Fruit fly (Drosophila melanogaster) whole organism, prepupa: ENCODE results near the gene CG31910.

ENCODE experiments used
- Blimp-1 ChIP-seq: fragments of 200-800 bp; sonication (Bioruptor generic); optimal IDR thresholded peaks from 3 replicates; lab custom pipeline; 2017; ENCODE audit warnings: missing biosample characterization, missing genetic modification characterization, mild to moderate bottlenecking, moderate library complexity, missing genetic modification reagents
- CG10631 ChIP-seq: fragments of 200-800 bp; sonication (Bioruptor generic); optimal IDR thresholded peaks from 2 replicates; lab custom pipeline; 2016; ENCODE audit warnings: missing biosample characterization, missing genetic modification characterization
- CG10669 ChIP-seq: fragments of 200-800 bp; sonication (Bioruptor generic); optimal IDR thresholded peaks from 3 replicates; lab custom pipeline; 2018; ENCODE audit warnings: missing biosample characterization, mild to moderate bottlenecking, missing genetic modification characterization, moderate library complexity
- CG11294 ChIP-seq: fragments of 200-800 bp; sonication (Bioruptor generic); IDR thresholded peaks from 2 replicates; pipeline ENCODE4 v1.3.6; 2022; ENCODE audit warnings: missing biosample characterization, missing genetic modification characterization
- CG11762 ChIP-seq: fragments of 200-800 bp; sonication (Bioruptor generic); optimal IDR thresholded peaks from 3 replicates; lab custom pipeline; 2016; ENCODE audit warnings: missing biosample characterization, missing genetic modification characterization; ENCODE audit not compliant: insufficient read depth
- CG11902 ChIP-seq: fragments of 200-800 bp; sonication (Bioruptor generic); optimal IDR thresholded peaks from 3 replicates; lab custom pipeline; 2016; ENCODE audit warnings: missing biosample characterization, missing genetic modification characterization
- CG15336 ChIP-seq: fragments of 200-800 bp; sonication (Bioruptor generic); IDR thresholded peaks from 2 replicates; pipeline ENCODE4 v1.3.6; 2022; ENCODE audit warnings: missing biosample characterization, missing genetic modification characterization
- CG3032 ChIP-seq: fragments of 200-800 bp; optimal IDR thresholded peaks from 2 replicates; lab custom pipeline; 2019; ENCODE audit warnings: missing biosample characterization, mild to moderate bottlenecking, missing genetic modification characterization, moderate library complexity
- CG32006 ChIP-seq: fragments of 200-800 bp; sonication (Bioruptor generic); optimal IDR thresholded peaks from 3 replicates; lab custom pipeline; 2017; ENCODE audit warnings: missing biosample characterization, mild to moderate bottlenecking, missing genetic modification characterization
- CG34406 ChIP-seq: fragments of 200-800 bp; sonication (Bioruptor generic); optimal IDR thresholded peaks from 3 replicates; lab custom pipeline; 2016; ENCODE audit warnings: missing biosample characterization, missing genetic modification characterization
- CG3919 ChIP-seq: fragments of 200-800 bp; sonication (Bioruptor generic); optimal IDR thresholded peaks from 3 replicates; lab custom pipeline; 2016; ENCODE audit warnings: missing biosample characterization, missing genetic modification characterization
- CG4318 ChIP-seq: fragments of 200-800 bp; sonication (Bioruptor generic); optimal IDR thresholded peaks from 3 replicates; lab custom pipeline; 2017; ENCODE audit warnings: missing biosample characterization, mild to moderate bottlenecking, missing genetic modification characterization
- CG6163 ChIP-seq: fragments of 200-800 bp; sonication (Bioruptor generic); IDR thresholded peaks from 3 replicates; pipeline ENCODE4 v1.3.6; 2022; ENCODE audit warnings: missing biosample characterization, missing genetic modification characterization
- CG6276 ChIP-seq: fragments of 200-800 bp; sonication (Bioruptor generic); optimal IDR thresholded peaks from 2 replicates; lab custom pipeline; 2017; ENCODE audit warnings: missing biosample characterization, mild to moderate bottlenecking, missing genetic modification characterization
- CG6792 ChIP-seq: fragments of 200-800 bp; sonication (Bioruptor generic); optimal IDR thresholded peaks from 3 replicates; lab custom pipeline; 2016; ENCODE audit warnings: missing biosample characterization, missing genetic modification characterization
- CG6808 ChIP-seq: fragments of 200-800 bp; sonication (Bioruptor generic); optimal IDR thresholded peaks from 3 replicates; lab custom pipeline; 2017; ENCODE audit warnings: missing biosample characterization, missing genetic modification characterization, mild to moderate bottlenecking, moderate library complexity, missing genetic modification reagents
- CG6854 ChIP-seq: fragments of 200-800 bp; sonication (Bioruptor generic); optimal IDR thresholded peaks from 2 replicates; lab custom pipeline; 2017; ENCODE audit warnings: missing biosample characterization, mild to moderate bottlenecking, missing genetic modification characterization
- CG7368 ChIP-seq: fragments of 200-800 bp; sonication (Bioruptor generic); optimal IDR thresholded peaks from 3 replicates; lab custom pipeline; 2016; ENCODE audit warnings: missing biosample characterization, missing genetic modification characterization
- CG8119 ChIP-seq: fragments of 200-800 bp; sonication (Bioruptor generic); IDR thresholded peaks from 3 replicates; pipeline ENCODE4 v1.3.6; 2022; ENCODE audit warnings: missing biosample characterization, missing genetic modification characterization
- CG8319 ChIP-seq: fragments of 200-800 bp; sonication (Bioruptor generic); optimal IDR thresholded peaks from 3 replicates; lab custom pipeline; 2016; ENCODE audit warnings: missing biosample characterization, missing genetic modification characterization
- CG8632 ChIP-seq: fragments of 200-800 bp; sonication (Bioruptor generic); optimal IDR thresholded peaks from 3 replicates; lab custom pipeline; 2016; ENCODE audit warnings: missing biosample characterization, missing genetic modification characterization
- Eip78C ChIP-seq: fragments of 200-800 bp; sonication (Bioruptor generic); peaks from one replicate; lab custom pipeline; 2016; ENCODE audit warnings: missing biosample characterization, missing genetic modification characterization
- Gug ChIP-seq: fragments of 200-800 bp; sonication (Bioruptor generic); IDR thresholded peaks from 2 replicates; pipeline ENCODE4 v1.3.6; 2022; ENCODE audit warnings: missing biosample characterization, missing genetic modification characterization
- Hr39 ChIP-seq: fragments of 200-800 bp; sonication (Bioruptor generic); optimal IDR thresholded peaks from 2 replicates; lab custom pipeline; 2016; ENCODE audit warnings: missing biosample characterization, missing genetic modification characterization
- Lpt ChIP-seq: fragments of 200-800 bp; sonication (Bioruptor generic); optimal IDR thresholded peaks from 3 replicates; lab custom pipeline; 2016; ENCODE audit warnings: missing biosample characterization, missing genetic modification characterization
- OdsH ChIP-seq: fragments of 200-800 bp; sonication (Bioruptor generic); optimal IDR thresholded peaks from 3 replicates; lab custom pipeline; 2016; ENCODE audit warnings: missing biosample characterization, missing genetic modification characterization
- Smox ChIP-seq: fragments of 200-800 bp; sonication (Bioruptor generic); optimal IDR thresholded peaks from 3 replicates; lab custom pipeline; 2016; ENCODE audit warnings: missing biosample characterization, missing genetic modification characterization
- Sox102F ChIP-seq: fragments of 200-800 bp; sonication (Bioruptor generic); optimal IDR thresholded peaks from 2 replicates; lab custom pipeline; 2016; ENCODE audit warnings: missing biosample characterization, mild to moderate bottlenecking, missing genetic modification characterization
- Sox14 ChIP-seq: fragments of 200-800 bp; sonication (Bioruptor generic); optimal IDR thresholded peaks from 3 replicates; lab custom pipeline; 2016; ENCODE audit warnings: missing biosample characterization, missing genetic modification characterization
- Sox15 ChIP-seq: fragments of 200-800 bp; sonication (Bioruptor generic); optimal IDR thresholded peaks from 3 replicates; lab custom pipeline; 2016; ENCODE audit warnings: missing biosample characterization, missing genetic modification characterization
- achi ChIP-seq: fragments of 200-800 bp; sonication (Bioruptor generic); optimal IDR thresholded peaks from 3 replicates; lab custom pipeline; 2016; ENCODE audit warnings: missing biosample characterization, missing genetic modification characterization
- acj6 ChIP-seq: fragments of 200-800 bp; sonication (Bioruptor generic); optimal IDR thresholded peaks from 3 replicates; lab custom pipeline; 2016; ENCODE audit warnings: missing biosample characterization, missing genetic modification characterization
- cyc ChIP-seq: fragments of 200-800 bp; sonication (Bioruptor generic); optimal IDR thresholded peaks from 3 replicates; lab custom pipeline; 2016; ENCODE audit warnings: missing biosample characterization, missing genetic modification characterization
- dac ChIP-seq: fragments of 200-800 bp; sonication (Bioruptor generic); optimal IDR thresholded peaks from 2 replicates; lab custom pipeline; 2017; ENCODE audit warnings: missing biosample characterization, mild to moderate bottlenecking, missing genetic modification characterization
- dsx ChIP-seq: fragments of 200-800 bp; optimal IDR thresholded peaks from 3 replicates; lab custom pipeline; 2019; ENCODE audit warnings: missing biosample characterization, mild to moderate bottlenecking, missing genetic modification characterization, moderate library complexity; ENCODE audit not compliant: poor library complexity, severe bottlenecking
- eg ChIP-seq: fragments of 200-800 bp; sonication (Bioruptor generic); IDR thresholded peaks from 3 replicates; pipeline ENCODE4 v1.3.6; 2022; ENCODE audit warnings: missing biosample characterization, missing genetic modification characterization
- esn ChIP-seq: fragments of 200-800 bp; sonication (Bioruptor generic); optimal IDR thresholded peaks from 2 replicates; lab custom pipeline; 2016; ENCODE audit warnings: missing biosample characterization, mild to moderate bottlenecking, missing genetic modification characterization, moderate library complexity
- fd59A ChIP-seq: fragments of 200-800 bp; sonication (Bioruptor generic); optimal IDR thresholded peaks from 2 replicates; lab custom pipeline; 2017; ENCODE audit warnings: missing biosample characterization, mild to moderate bottlenecking, missing genetic modification characterization, missing genetic modification reagents
- fd85E ChIP-seq: fragments of 200-800 bp; sonication (Bioruptor generic); optimal IDR thresholded peaks from 3 replicates; lab custom pipeline; 2016; ENCODE audit warnings: missing biosample characterization, missing genetic modification characterization
- net ChIP-seq: fragments of 200-800 bp; sonication (Bioruptor generic); optimal IDR thresholded peaks from 3 replicates; lab custom pipeline; 2016; ENCODE audit warnings: missing biosample characterization, missing genetic modification characterization
- pdm3 ChIP-seq: fragments of 200-800 bp; sonication (Bioruptor generic); optimal IDR thresholded peaks from 3 replicates; lab custom pipeline; 2016; ENCODE audit warnings: missing biosample characterization, missing genetic modification characterization
- salr ChIP-seq, 2 experiments: fragments of 200-800 bp; sonication (Bioruptor generic); optimal IDR thresholded peaks; 3 replicates each; lab custom pipeline; 2016 to 2018; ENCODE audit warnings: missing biosample characterization in 2 of 2, missing genetic modification characterization in 2 of 2, mild to moderate bottlenecking in 1 of 2
- spab ChIP-seq: fragments of 200-800 bp; sonication (Bioruptor generic); optimal IDR thresholded peaks from 2 replicates; lab custom pipeline; 2017; ENCODE audit warnings: missing biosample characterization, mild to moderate bottlenecking, missing genetic modification characterization, missing genetic modification reagents
- ss ChIP-seq, 2 experiments: fragments of 200-800 bp; sonication (Bioruptor generic); optimal IDR thresholded peaks; 2 replicates in 1 of 2; 3 replicates in 1 of 2; lab custom pipeline; 2017 to 2018; ENCODE audit warnings: mild to moderate bottlenecking in 2 of 2, missing biosample characterization in 2 of 2, missing genetic modification characterization in 2 of 2, moderate library complexity in 1 of 2
- svp ChIP-seq: fragments of 200-800 bp; sonication (Bioruptor generic); peaks from one replicate; lab custom pipeline; 2016; ENCODE audit warnings: missing biosample characterization, missing genetic modification characterization
- topi ChIP-seq: fragments of 200-800 bp; sonication (Bioruptor generic); optimal IDR thresholded peaks from 3 replicates; lab custom pipeline; 2016; ENCODE audit warnings: missing biosample characterization, missing genetic modification characterization
- vri ChIP-seq: fragments of 200-800 bp; sonication (Bioruptor generic); optimal IDR thresholded peaks from 3 replicates; lab custom pipeline; 2016; ENCODE audit warnings: missing biosample characterization, mild to moderate bottlenecking, missing genetic modification characterization

The CG31910 gene

DNA sequence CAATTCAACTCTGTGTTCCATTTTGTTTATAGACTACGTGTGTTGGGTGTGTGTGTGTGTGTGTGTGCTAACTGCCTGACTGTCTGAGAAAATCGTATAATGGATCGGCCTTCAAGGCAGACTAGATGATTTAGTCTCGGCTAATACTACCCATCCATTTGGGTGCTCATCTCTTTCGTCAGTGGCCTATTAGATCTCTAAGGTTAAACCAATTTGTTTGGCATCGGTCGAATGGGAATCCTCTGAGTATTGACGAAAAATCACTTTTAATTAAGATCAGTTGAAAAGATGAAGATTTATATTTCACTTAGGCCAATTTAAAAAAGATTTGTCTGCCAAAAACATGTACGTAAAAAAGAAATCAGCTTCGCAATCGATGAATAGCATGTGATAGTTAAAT is at the start of gene CG31910:
TSS of gene CG31910 (minus strand) at position 101 of the 400 bp plus-strand sequence.
- TF ChIP-seq Sox14 (GFP tag; lab: Kevin White, UChicago): no peak
- no peak for TF ChIP-seq net (GFP tag; lab: Kevin White, UChicago)
- TF ChIP-seq CG8119: no peak
- no peak for TF ChIP-seq CG11762 (GFP tag; lab: Kevin White, UChicago)
- no peak for TF ChIP-seq CG15336 (GFP tag; lab: Robert Waterston, UW)
- TF ChIP-seq Sox15: no peak
- no peak for TF ChIP-seq OdsH (GFP tag; lab: Kevin White, UChicago)
- no peak for TF ChIP-seq CG6854 (GFP tag; lab: Kevin White, UChicago)
- no peak for TF ChIP-seq acj6 (GFP tag; lab: Kevin White, UChicago)
- TF ChIP-seq CG4318 (GFP tag; lab: Kevin White, UChicago): no peak
- TF ChIP-seq CG3919 (GFP tag; lab: Kevin White, UChicago): no peak
- no peak for TF ChIP-seq CG8319 (GFP tag; lab: Kevin White, UChicago)
- no peak for TF ChIP-seq Smox (GFP tag; lab: Kevin White, UChicago)
- no peak for TF ChIP-seq svp
- TF ChIP-seq CG10631 (GFP tag; lab: Kevin White, UChicago): no peak
- no peak for TF ChIP-seq dsx (GFP tag; lab: Kevin White, UChicago)
- no peak for TF ChIP-seq CG6276
- no peak for TF ChIP-seq spab
- no peak for TF ChIP-seq CG6808 (GFP tag; lab: Kevin White, UChicago)
- no peak for TF ChIP-seq CG11294 (GFP tag; lab: Robert Waterston, UW)

DNA sequence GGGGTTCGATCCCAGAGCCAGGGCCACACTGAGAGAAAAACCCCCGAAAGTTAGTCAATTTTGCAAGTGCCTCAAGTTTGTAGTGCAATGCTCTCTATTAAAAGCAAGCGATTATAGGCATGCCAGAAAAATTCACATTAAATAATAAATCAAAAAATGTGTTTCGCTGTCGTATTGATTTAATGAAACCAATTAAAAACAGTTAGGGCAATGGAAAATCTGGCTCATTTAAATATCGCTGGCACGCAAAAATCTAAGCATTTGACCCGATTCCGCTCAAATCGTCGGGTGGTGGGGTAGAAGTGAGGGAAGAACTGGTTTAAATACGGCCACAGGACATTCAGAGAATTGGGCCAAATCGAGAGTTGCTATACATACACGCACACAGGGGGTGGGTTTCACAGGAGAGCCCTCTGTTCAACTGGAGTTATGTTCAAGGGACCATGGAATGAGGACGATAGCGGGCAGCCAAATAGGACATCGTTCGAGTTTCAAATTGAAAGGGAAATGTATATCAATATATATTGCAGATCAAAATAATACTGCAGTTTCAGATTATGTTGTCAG is 49.6 kb upstream of the CG31910 start:
- TF ChIP-seq Blimp-1 (GFP tag; lab: Kevin White, UChicago) (no peak), CG6792 (GFP tag; lab: Kevin White, UChicago) (no peak), Gug (GFP tag; lab: Robert Waterston, UW) (no peak), CG8119 (0 out of 3 replicates have a peak, but pooled peaks have one; percentile 8), CG15336 (GFP tag; lab: Robert Waterston, UW) (no peak), pdm3 (GFP tag; lab: Kevin White, UChicago) (no peak), CG6163 (GFP tag; lab: Robert Waterston, UW) (0 out of 3 replicates have a peak, but pooled peaks have one; percentile 15), CG8632 (GFP tag; lab: Kevin White, UChicago) (no peak), salr (GFP tag; optimal IDR thresholded peaks at IDR 0.05; lab: Kevin White, UChicago) (no peak), Eip78C (GFP tag; lab: Kevin White, UChicago) (peak; percentile 79), Sox102F (GFP tag; lab: Kevin White, UChicago) (no peak), Sox14 (GFP tag; lab: Kevin White, UChicago) (no peak), CG3032 (no peak), CG10631 (GFP tag; lab: Kevin White, UChicago) (no peak), CG3919 (GFP tag; lab: Kevin White, UChicago) (peak; percentile 6), CG6854 (GFP tag; lab: Kevin White, UChicago) (no peak), CG34406 (GFP tag; lab: Kevin White, UChicago) (no peak), CG11294 (GFP tag; lab: Robert Waterston, UW) (no peak), CG7368 (no peak), fd85E (GFP tag; lab: Kevin White, UChicago) (no peak), svp (peak; percentile 73), esn (no peak), ss (GFP tag; optimal IDR thresholded peaks at IDR 0.05; lab: Kevin White, UChicago) (no peak), vri (no peak), Lpt (no peak), CG11762 (GFP tag; lab: Kevin White, UChicago) (no peak), eg (GFP tag; lab: Robert Waterston, UW) (no peak), achi (GFP tag; lab: Kevin White, UChicago) (peak; percentile 21), CG6276 (no peak), CG10669 (GFP tag; lab: Kevin White, UChicago) (no peak), Hr39 (GFP tag; lab: Kevin White, UChicago) (no peak), Smox (GFP tag; lab: Kevin White, UChicago) (no peak), CG11902 (GFP tag; lab: Kevin White, UChicago) (no peak), OdsH (GFP tag; lab: Kevin White, UChicago) (no peak), Sox15 (no peak), topi (peak; percentile 22), dac (GFP tag; lab: Kevin White, UChicago) (no peak), net (GFP tag; lab: Kevin White, UChicago) (peak; percentile 2), CG6808 (GFP tag; lab: Kevin White, UChicago) (no peak), fd59A (GFP tag; lab: Kevin White, UChicago) (no peak), cyc (GFP tag; lab: Kevin White, UChicago) (no peak), CG32006 (GFP tag; lab: Kevin White, UChicago) (peak; percentile 44)
